Worm (Caenorhabditis elegans) whole organism, late embryonic: ENCODE data around the gene C17H11.6.
A peak's percentile ranks its signal among the peaks of the same experiment; 100 is the strongest.

Source experiments
- C08G9.2 ChIP-seq: sonication (generic microtip); optimal IDR thresholded peaks from 2 replicates; lab custom pipeline; 2016; ENCODE audit warnings: mild to moderate bottlenecking, missing genetic modification characterization, moderate library complexity, missing compliant biosample characterization
- C38D4.7 ChIP-seq: fragments of 200-800 bp; sonication (Bioruptor generic); optimal IDR thresholded peaks from 2 replicates; lab custom pipeline; 2018; ENCODE audit warnings: mild to moderate bottlenecking, missing genetic modification characterization, moderate library complexity, missing compliant biosample characterization
- F13H6.1 ChIP-seq: sonication (generic microtip); optimal IDR thresholded peaks from 2 replicates; lab custom pipeline; 2016; ENCODE audit warnings: missing genetic modification characterization, missing compliant biosample characterization
- K02D7.2 ChIP-seq: sonication (generic microtip); optimal IDR thresholded peaks from 2 replicates; lab custom pipeline; 2017; ENCODE audit warnings: mild to moderate bottlenecking, missing genetic modification characterization, missing compliant biosample characterization
- K09A11.1 ChIP-seq: sonication (generic microtip); optimal IDR thresholded peaks from 2 replicates; lab custom pipeline; 2017; ENCODE audit warnings: antibody characterized with exemption, mild to moderate bottlenecking, missing genetic modification characterization, missing compliant biosample characterization; ENCODE audit not compliant: insufficient read depth
- T23F11.4 ChIP-seq: fragments of 200-800 bp; sonication (Bioruptor generic); optimal IDR thresholded peaks from 2 replicates; lab custom pipeline; 2018; ENCODE audit warnings: mild to moderate bottlenecking, missing genetic modification characterization, missing compliant biosample characterization
- ceh-14 ChIP-seq: sonication (generic microtip); optimal IDR thresholded peaks from 2 replicates; lab custom pipeline; 2016; ENCODE audit warnings: missing genotype, missing genetic modification characterization, missing compliant biosample characterization
- ceh-18 ChIP-seq: sonication (generic microtip); optimal IDR thresholded peaks from 2 replicates; lab custom pipeline; 2016; ENCODE audit warnings: missing genetic modification characterization, missing compliant biosample characterization
- ceh-22 ChIP-seq: sonication (generic microtip); optimal IDR thresholded peaks from 2 replicates; lab custom pipeline; 2017; ENCODE audit warnings: missing biosample characterization, missing genetic modification characterization
- ceh-24 ChIP-seq: sonication (generic microtip); optimal IDR thresholded peaks from 2 replicates; lab custom pipeline; 2016; ENCODE audit warnings: mild to moderate bottlenecking, missing genetic modification characterization, missing compliant biosample characterization
- ceh-30 ChIP-seq: fragments of 150-350 bp; optimal IDR thresholded peaks from 2 replicates; lab custom pipeline; 2014; ENCODE audit warnings: missing biosample characterization, missing genetic modification characterization
- ceh-31 ChIP-seq: sonication (generic microtip); optimal IDR thresholded peaks from 2 replicates; lab custom pipeline; 2016; ENCODE audit warnings: missing genetic modification characterization, missing compliant biosample characterization
- ceh-48 ChIP-seq: sonication (generic microtip); optimal IDR thresholded peaks from 2 replicates; lab custom pipeline; 2016; ENCODE audit warnings: missing genetic modification characterization, inconsistent platforms, missing compliant biosample characterization
- ceh-6 ChIP-seq: fragments of 200-800 bp; sonication (Bioruptor generic); optimal IDR thresholded peaks from 2 replicates; lab custom pipeline; 2018; ENCODE audit warnings: mild to moderate bottlenecking, missing genetic modification characterization, missing compliant biosample characterization
- ceh-9 ChIP-seq: sonication (generic microtip); optimal IDR thresholded peaks from 2 replicates; lab custom pipeline; 2016; ENCODE audit warnings: mild to moderate bottlenecking, missing genetic modification characterization, inconsistent platforms, missing compliant biosample characterization
- dmd-4 ChIP-seq: sonication (generic microtip); optimal IDR thresholded peaks from 2 replicates; lab custom pipeline; 2016; ENCODE audit warnings: borderline replicate concordance, missing genetic modification characterization, missing compliant biosample characterization
- fax-1 ChIP-seq: sonication (generic microtip); optimal IDR thresholded peaks from 2 replicates; lab custom pipeline; 2016; ENCODE audit warnings: missing genotype, missing genetic modification characterization, missing compliant biosample characterization
- fkh-10 ChIP-seq: fragments of 150-350 bp; optimal IDR thresholded peaks from 2 replicates; lab custom pipeline; 2014; ENCODE audit warnings: missing biosample characterization, missing genetic modification reagents, missing genetic modification characterization
- fkh-6 ChIP-seq: sonication (generic microtip); optimal IDR thresholded peaks from 2 replicates; lab custom pipeline; 2016; ENCODE audit warnings: missing genetic modification characterization, missing compliant biosample characterization
- gmeb-2 ChIP-seq: sonication (generic microtip); optimal IDR thresholded peaks from 2 replicates; lab custom pipeline; 2016; ENCODE audit warnings: missing genetic modification characterization, inconsistent platforms, missing compliant biosample characterization
- hlh-30 ChIP-seq: sonication (generic microtip); optimal IDR thresholded peaks from 2 replicates; lab custom pipeline; 2017; ENCODE audit warnings: antibody characterized with exemption, missing genetic modification characterization, missing compliant biosample characterization; ENCODE audit not compliant: insufficient read depth
- hlh-6 ChIP-seq: sonication (generic microtip); optimal IDR thresholded peaks from 2 replicates; lab custom pipeline; 2016; ENCODE audit warnings: missing genotype, missing genetic modification characterization, missing compliant biosample characterization
- hlh-8 ChIP-seq: sonication (generic microtip); optimal IDR thresholded peaks from 2 replicates; lab custom pipeline; 2016; ENCODE audit warnings: missing genotype, missing genetic modification characterization, missing compliant biosample characterization
- lim-6 ChIP-seq: sonication (generic microtip); optimal IDR thresholded peaks from 2 replicates; lab custom pipeline; 2016; ENCODE audit warnings: missing genetic modification characterization, missing compliant biosample characterization
- lin-11 ChIP-seq: fragments of 200-800 bp; sonication (Bioruptor generic); optimal IDR thresholded peaks from 2 replicates; lab custom pipeline; 2018; ENCODE audit warnings: mild to moderate bottlenecking, missing genetic modification characterization, missing compliant biosample characterization
- madf-2 ChIP-seq: sonication (generic microtip); optimal IDR thresholded peaks from 2 replicates; lab custom pipeline; 2017; ENCODE audit warnings: missing genetic modification characterization, missing compliant biosample characterization
- nfya-1 ChIP-seq: sonication (generic microtip); optimal IDR thresholded peaks from 2 replicates; lab custom pipeline; 2017; ENCODE audit warnings: missing genetic modification characterization, mild to moderate bottlenecking, missing compliant biosample characterization, antibody characterized with exemption, moderate library complexity
- odd-2 ChIP-seq: sonication (generic microtip); optimal IDR thresholded peaks from 2 replicates; lab custom pipeline; 2017; ENCODE audit warnings: antibody characterized with exemption, mild to moderate bottlenecking, missing genetic modification characterization, missing compliant biosample characterization
- pag-3 ChIP-seq: sonication (generic microtip); optimal IDR thresholded peaks from 2 replicates; lab custom pipeline; 2016; ENCODE audit warnings: missing compliant biosample characterization, missing genetic modification characterization, borderline replicate concordance
- pqm-1 ChIP-seq: sonication (generic microtip); optimal IDR thresholded peaks from 2 replicates; lab custom pipeline; 2016; ENCODE audit warnings: missing genetic modification characterization, missing compliant biosample characterization
- ref-2 ChIP-seq: sonication (generic microtip); optimal IDR thresholded peaks from 2 replicates; lab custom pipeline; 2016; ENCODE audit warnings: missing genetic modification characterization, missing compliant biosample characterization
- rnt-1 ChIP-seq: sonication (generic microtip); optimal IDR thresholded peaks from 2 replicates; lab custom pipeline; 2016; ENCODE audit warnings: missing genetic modification characterization, missing compliant biosample characterization
- sdc-2 ChIP-seq: sonication (generic microtip); optimal IDR thresholded peaks from 2 replicates; lab custom pipeline; 2016; ENCODE audit warnings: missing genotype, missing genetic modification characterization, missing compliant biosample characterization
- tbx-2 ChIP-seq: sonication (generic microtip); optimal IDR thresholded peaks from 2 replicates; lab custom pipeline; 2016; ENCODE audit warnings: missing genetic modification characterization, missing compliant biosample characterization
- tbx-7 ChIP-seq: sonication (generic microtip); optimal IDR thresholded peaks from 2 replicates; lab custom pipeline; 2016; ENCODE audit warnings: missing genotype, missing genetic modification characterization, missing compliant biosample characterization
- ttx-3 ChIP-seq: sonication (generic microtip); optimal IDR thresholded peaks from 2 replicates; lab custom pipeline; 2016; ENCODE audit warnings: missing genetic modification reagents, missing genetic modification characterization, missing compliant biosample characterization
- unc-42 ChIP-seq: sonication (generic microtip); optimal IDR thresholded peaks from 2 replicates; lab custom pipeline; 2016; ENCODE audit warnings: missing genotype, missing genetic modification characterization, missing compliant biosample characterization
- unc-55 ChIP-seq: sonication (generic microtip); optimal IDR thresholded peaks from 2 replicates; lab custom pipeline; 2017; ENCODE audit warnings: missing biosample characterization, missing genetic modification reagents, missing genetic modification characterization
- zip-5 ChIP-seq: sonication (generic microtip); optimal IDR thresholded peaks from 2 replicates; lab custom pipeline; 2016; ENCODE audit warnings: missing genetic modification characterization, missing compliant biosample characterization

C17H11.6 gene

ce11 chrX:8203684-8204083, at the start of gene C17H11.6:
Gene C17H11.6 (minus strand): TSS chrX:8203784.
- no peak for TF ChIP-seq fkh-10 (GFP tag; lab: Kevin White, UChicago)
- no peak for TF ChIP-seq hlh-30 (tag; lab: Kevin White, UChicago)
- TF ChIP-seq T23F11.4 = no peak
- TF ChIP-seq rnt-1 = no peak
- no peak for TF ChIP-seq ceh-48 (tag; lab: Kevin White, UChicago)
- TF ChIP-seq madf-2 = no peak
- no peak for TF ChIP-seq lim-6 (tag; lab: Kevin White, UChicago)
- no peak for TF ChIP-seq fkh-6
- TF ChIP-seq ceh-30 (tag; lab: Kevin White, UChicago) = no peak

ce11 chrX:8252293-8252692, 48.7 kb upstream of the C17H11.6 start, which contains the start of gene M60.6:
Gene M60.6 (minus strand): TSS chrX:8252458.
- TF ChIP-seq lim-6 (tag; lab: Kevin White, UChicago) (no peak), hlh-6 (tag; lab: Kevin White, UChicago) (no peak), C08G9.2 (tag; lab: Kevin White, UChicago) (no peak), ceh-18 (tag; lab: Kevin White, UChicago) (peak; percentile 9), unc-55 (peak; percentile 30), unc-42 (tag; lab: Kevin White, UChicago) (peak; percentile 89), nfya-1 (peak; percentile 34), ceh-31 (tag; lab: Kevin White, UChicago) (peak; percentile 77), pqm-1 (tag; lab: Kevin White, UChicago) (no peak), ref-2 (peak; percentile 65), fax-1 (tag; lab: Kevin White, UChicago) (peak; percentile 3), ttx-3 (tag; lab: Kevin White, UChicago) (no peak), sdc-2 (no peak), hlh-8 (tag; lab: Kevin White, UChicago) (no peak), pag-3 (tag; lab: Kevin White, UChicago) (no peak), F13H6.1 (tag; lab: Kevin White, UChicago) (peak; percentile 25), ceh-14 (peak; percentile 16)
- TF ChIP-seq, all 69 proteins: peak for 9

- TF ChIP-seq sdc-2 (no peak), K02D7.2 (tag; lab: Kevin White, UChicago) (no peak), hlh-30 (tag; lab: Kevin White, UChicago) (no peak), F13H6.1 (tag; lab: Kevin White, UChicago) (no peak), ceh-22 (tag; lab: Kevin White, UChicago) (no peak), odd-2 (tag; lab: Kevin White, UChicago) (no peak), K09A11.1 (no peak), gmeb-2 (tag; lab: Kevin White, UChicago) (no peak), C38D4.7 (no peak), dmd-4 (tag; lab: Kevin White, UChicago) (no peak), lin-11 (no peak), fkh-6 (no peak), ceh-9 (tag; lab: Kevin White, UChicago) (no peak), tbx-2 (no peak), tbx-7 (tag; lab: Kevin White, UChicago) (no peak), ceh-6 (GFP tag; lab: Kevin White, UChicago) (no peak), ceh-24 (tag; lab: Kevin White, UChicago) (no peak), zip-5 (tag; lab: Kevin White, UChicago) (no peak)
These were observed 43.5 kb upstream of the C17H11.6 start for ce11 chrX:8247088-8247487.
